Fruit fly (Drosophila melanogaster): ENCODE data around the gene CG6683.

The CG6683 gene

dm6 chr3L:8518516-8519087 lies 3.9 kb upstream of the CG6683 start, which contains the start of gene GstO3 (continued):
- TF ChIP-seq Eip93F (GFP tag; optimal IDR thresholded peaks at IDR 0.05), result peak; percentile 7
- no peak for TF ChIP-seq CG6276 (GFP tag; optimal IDR thresholded peaks at IDR 0.05)
- no peak for TF ChIP-seq Gug (GFP tag; IDR thresholded peaks at IDR 0.05)

- TF ChIP-seq dsx (GFP tag; optimal IDR thresholded peaks at IDR 0.05; ENCODE audit: poor library complexity, severe bottlenecking) (no peak), Sox14 (GFP tag; optimal IDR thresholded peaks at IDR 0.05) (no peak), CG8319 (GFP tag; optimal IDR thresholded peaks at IDR 0.05) (no peak), ss (GFP tag; optimal IDR thresholded peaks at IDR 0.05) (no peak), CG8632 (GFP tag; optimal IDR thresholded peaks at IDR 0.05) (no peak), CG7368 (GFP tag; optimal IDR thresholded peaks at IDR 0.05) (no peak), CG10669 (GFP tag; optimal IDR thresholded peaks at IDR 0.05) (no peak), eg (GFP tag; IDR thresholded peaks at IDR 0.05) (no peak), CG31627 (GFP tag; optimal IDR thresholded peaks at IDR 0.05) (no peak), Met (GFP tag; optimal IDR thresholded peaks at IDR 0.05) (no peak), Eip75B (GFP tag; optimal IDR thresholded peaks at IDR 0.05) (no peak), dac (GFP tag; optimal IDR thresholded peaks at IDR 0.05) (no peak), Ets96B (tag; optimal IDR thresholded peaks at IDR 0.05) (no peak), achi (GFP tag; optimal IDR thresholded peaks at IDR 0.05) (no peak), CG15336 (GFP tag; IDR thresholded peaks at IDR 0.05) (no peak)
Measured at dm6 chr3L:8513258-8513657, 1.5 kb downstream of the CG6683 start.

dm6 chr3L:8512428-8512827 lies 2.3 kb downstream of the CG6683 start, which contains the start of gene CG6765:
CG6765 (plus strand) TSS chr3L:8512767.
- TF ChIP-seq CG8632 (GFP tag; optimal IDR thresholded peaks at IDR 0.05) (no peak), Eip78C (GFP tag) (no peak), CG10631 (GFP tag; optimal IDR thresholded peaks at IDR 0.05) (no peak), CG6808 (GFP tag; optimal IDR thresholded peaks at IDR 0.05) (no peak), eg (GFP tag; IDR thresholded peaks at IDR 0.05) (no peak), Ets96B (tag; optimal IDR thresholded peaks at IDR 0.05) (no peak)

- TF ChIP-seq achi (GFP tag; optimal IDR thresholded peaks at IDR 0.05) (no peak), dsx (GFP tag; optimal IDR thresholded peaks at IDR 0.05; ENCODE audit: poor library complexity, severe bottlenecking) (peak; percentile 47), fkh (GFP tag; optimal IDR thresholded peaks at IDR 0.05) (peak; percentile 39), Sox14 (GFP tag; optimal IDR thresholded peaks at IDR 0.05) (peak; percentile 52), esn (GFP tag; optimal IDR thresholded peaks at IDR 0.05) (peak; percentile 18), CG11762 (GFP tag; optimal IDR thresholded peaks at IDR 0.05; ENCODE audit: insufficient read depth) (no peak), Sox15 (GFP tag; optimal IDR thresholded peaks at IDR 0.05) (no peak)
Measured at dm6 chr3L:8509567-8510109, 5.1 kb downstream of the CG6683 start, which contains the start of the genes ZC3H3 and Pus7. ZC3H3 (minus strand) TSS chr3L:8509763. Pus7 (plus strand) TSS chr3L:8510003.

- no peak for TF ChIP-seq CG16779 (tag; optimal IDR thresholded peaks at IDR 0.05)
- peak; percentile 55 for TF ChIP-seq fkh (GFP tag; optimal IDR thresholded peaks at IDR 0.05)
- TF ChIP-seq net (GFP tag; optimal IDR thresholded peaks at IDR 0.05), result no peak
- peak; percentile 79 for TF ChIP-seq CG15336 (GFP tag; IDR thresholded peaks at IDR 0.05)
- no peak for TF ChIP-seq CG6808 (GFP tag; optimal IDR thresholded peaks at IDR 0.05)
- TF ChIP-seq CG31627 (GFP tag; optimal IDR thresholded peaks at IDR 0.05), result peak; percentile 63
- TF ChIP-seq CG3032 (tag; optimal IDR thresholded peaks at IDR 0.05), result peak; percentile 52
- peak; percentile 55 for TF ChIP-seq Lpt (GFP tag; optimal IDR thresholded peaks at IDR 0.05)
- peak; percentile 82 for TF ChIP-seq dsx (GFP tag; optimal IDR thresholded peaks at IDR 0.05; ENCODE audit: poor library complexity, severe bottlenecking)
- no peak for TF ChIP-seq Sox102F (GFP tag; optimal IDR thresholded peaks at IDR 0.05)
- peak; percentile 92 for TF ChIP-seq Eip78C (GFP tag)
- TF ChIP-seq CG6854 (GFP tag; optimal IDR thresholded peaks at IDR 0.05), result peak; percentile 6
- peak; percentile 36 for TF ChIP-seq CG1621 (tag; optimal IDR thresholded peaks at IDR 0.05)
- peak; percentile 19 for TF ChIP-seq CG9139 (GFP tag; optimal IDR thresholded peaks at IDR 0.05)
- peak; percentile 14 for TF ChIP-seq CG7368 (GFP tag; optimal IDR thresholded peaks at IDR 0.05)
- peak; percentile 14 for TF ChIP-seq CG8319 (GFP tag; optimal IDR thresholded peaks at IDR 0.05)
- peak; percentile 78 for TF ChIP-seq CG6163 (GFP tag; IDR thresholded peaks at IDR 0.05)
- TF ChIP-seq achi (GFP tag; optimal IDR thresholded peaks at IDR 0.05), result peak; percentile 67
- peak; percentile 47 for TF ChIP-seq CG8632 (GFP tag; optimal IDR thresholded peaks at IDR 0.05)
- peak; percentile 52 for TF ChIP-seq Gug (GFP tag; IDR thresholded peaks at IDR 0.05)
- TF ChIP-seq Ets21C (GFP tag; optimal IDR thresholded peaks at IDR 0.05), result no peak
- peak; percentile 60 for TF ChIP-seq CG34406 (GFP tag; optimal IDR thresholded peaks at IDR 0.05)
- no peak; the same call in 1 of the 2 replicates for TF ChIP-seq CG11294 (GFP tag; IDR thresholded peaks at IDR 0.05)
- peak; percentile 54 for TF ChIP-seq CG10669 (GFP tag; optimal IDR thresholded peaks at IDR 0.05)
- TF ChIP-seq esn (GFP tag; optimal IDR thresholded peaks at IDR 0.05), result peak; percentile 78
- TF ChIP-seq CG8119 (GFP tag; IDR thresholded peaks at IDR 0.05), result peak; percentile 71; the same call in 2 of the 3 replicates
- no peak for TF ChIP-seq fd85E (GFP tag; optimal IDR thresholded peaks at IDR 0.05)
Measured at dm6 chr3L:8506975-8507441, 7.7 kb downstream of the CG6683 start, which contains the start of gene CG43163. CG43163 (minus strand) TSS chr3L:8507146.

All from whole organism, prepupa.